Worm (Caenorhabditis elegans) whole organism, L1 larva: ENCODE measurements around the gene F40E10.5.
A peak's percentile ranks its signal among the peaks of the same experiment; 100 is the strongest.

ENCODE experiments used
- C16A3.4 ChIP-seq: fragments of 150-350 bp; optimal IDR thresholded peaks from 2 replicates; lab custom pipeline; 2014; ENCODE audit warnings: missing biosample characterization, missing genetic modification characterization
- C34B4.2 ChIP-seq: sonication (generic microtip); optimal IDR thresholded peaks from 2 replicates; lab custom pipeline; 2017; ENCODE audit warnings: mild to moderate bottlenecking, missing genetic modification characterization, missing compliant biosample characterization
- F16B12.6 ChIP-seq: fragments of 150-350 bp; optimal IDR thresholded peaks from 2 replicates; lab custom pipeline; 2014; ENCODE audit warnings: missing biosample characterization, missing genetic modification characterization
- aha-1 ChIP-seq: fragments of 150-350 bp; optimal IDR thresholded peaks from 2 replicates; lab custom pipeline; 2014; ENCODE audit warnings: missing biosample characterization, missing genetic modification characterization
- aly-2 ChIP-seq: fragments of 150-350 bp; optimal IDR thresholded peaks from 2 replicates; lab custom pipeline; 2014; ENCODE audit warnings: missing biosample characterization, missing genetic modification characterization
- ama-1 ChIP-seq: fragments of 150-350 bp; optimal IDR thresholded peaks from 2 replicates; lab custom pipeline; 2014
- ceh-63 ChIP-seq: fragments of 200-800 bp; sonication (Bioruptor generic); optimal IDR thresholded peaks from 2 replicates; lab custom pipeline; 2018; ENCODE audit warnings: mild to moderate bottlenecking, missing genetic modification characterization, missing compliant biosample characterization
- ceh-88 ChIP-seq: fragments of 200-800 bp; sonication (Bioruptor generic); IDR thresholded peaks from 2 replicates; pipeline ENCODE4 v1.3.6; 2022; ENCODE audit warnings: missing genetic modification characterization, missing compliant biosample characterization
- ceh-90 ChIP-seq: sonication (generic microtip); optimal IDR thresholded peaks from 2 replicates; lab custom pipeline; 2016; ENCODE audit warnings: missing genetic modification characterization, missing compliant biosample characterization
- ces-1 ChIP-seq: fragments of 150-350 bp; optimal IDR thresholded peaks from 2 replicates; lab custom pipeline; 2014; ENCODE audit warnings: missing biosample characterization, missing genetic modification reagents, missing genetic modification characterization
- dsc-1 ChIP-seq: sonication (generic microtip); optimal IDR thresholded peaks from 2 replicates; lab custom pipeline; 2016; ENCODE audit warnings: mild to moderate bottlenecking, missing genetic modification characterization, missing compliant biosample characterization
- egl-13 ChIP-seq: sonication (generic microtip); optimal IDR thresholded peaks from 2 replicates; lab custom pipeline; 2016; ENCODE audit warnings: missing genotype, missing genetic modification reagents, missing genetic modification characterization, missing compliant biosample characterization
- ets-5 ChIP-seq: fragments of 200-800 bp; sonication (Bioruptor generic); IDR thresholded peaks from 2 replicates; pipeline ENCODE4 v1.3.6; 2022; ENCODE audit warnings: missing genetic modification characterization, missing compliant biosample characterization
- fkh-10 ChIP-seq: sonication (generic microtip); optimal IDR thresholded peaks from 2 replicates; lab custom pipeline; 2017; ENCODE audit warnings: missing biosample characterization, missing genetic modification reagents, missing genetic modification characterization
- fkh-4 ChIP-seq: sonication (generic microtip); optimal IDR thresholded peaks from 2 replicates; lab custom pipeline; 2016; ENCODE audit warnings: missing compliant biosample characterization, missing genetic modification characterization, borderline replicate concordance
- fos-1 ChIP-seq: fragments of 150-350 bp; optimal IDR thresholded peaks from 2 replicates; lab custom pipeline; 2014; ENCODE audit warnings: missing biosample characterization, missing genetic modification characterization
- hlh-17 ChIP-seq: fragments of 200-800 bp; sonication (Bioruptor generic); optimal IDR thresholded peaks from 2 replicates; lab custom pipeline; 2018; ENCODE audit warnings: missing genetic modification characterization, mild to moderate bottlenecking, missing compliant biosample characterization, moderate library complexity, borderline replicate concordance
- hpl-2 ChIP-seq: fragments of 150-350 bp; optimal IDR thresholded peaks from 2 replicates; lab custom pipeline; 2014; ENCODE audit warnings: missing biosample characterization, missing genetic modification reagents, missing genetic modification characterization
- jun-1 ChIP-seq: fragments of 150-350 bp; optimal IDR thresholded peaks from 2 replicates; lab custom pipeline; 2014; ENCODE audit warnings: missing biosample characterization, missing genetic modification reagents, missing genetic modification characterization
- lin-15B ChIP-seq: fragments of 150-350 bp; sonication (generic microtip); optimal IDR thresholded peaks from 3 replicates; lab custom pipeline; 2014; ENCODE audit warnings: missing biosample characterization, missing genetic modification characterization
- lir-3 ChIP-seq: sonication (generic microtip); optimal IDR thresholded peaks from 2 replicates; lab custom pipeline; 2016; ENCODE audit warnings: mild to moderate bottlenecking, missing genetic modification characterization, moderate library complexity, missing compliant biosample characterization; ENCODE audit not compliant: poor library complexity
- lsy-2 ChIP-seq, 2 experiments: fragments of 150-350 bp; optimal IDR thresholded peaks; 2 replicates each; lab custom pipeline; 2014; ENCODE audit warnings: missing biosample characterization in 2 of 2, missing genetic modification characterization in 2 of 2
- mab-9 ChIP-seq: fragments of 200-800 bp; sonication (Bioruptor generic); IDR thresholded peaks from 2 replicates; pipeline ENCODE4 v1.3.6; 2022; ENCODE audit warnings: missing genetic modification reagents, missing genetic modification characterization, missing compliant biosample characterization
- mdl-1 ChIP-seq, 2 experiments: fragments of 150-350 bp; optimal IDR thresholded peaks; 2 replicates each; lab custom pipeline; 2014 to 2017; ENCODE audit warnings: missing biosample characterization in 2 of 2, missing genetic modification characterization in 2 of 2, inconsistent platforms in 1 of 2
- mep-1 ChIP-seq: fragments of 150-350 bp; optimal IDR thresholded peaks from 2 replicates; lab custom pipeline; 2014; ENCODE audit warnings: missing biosample characterization, missing genetic modification characterization
- nhr-11 ChIP-seq: fragments of 150-350 bp; optimal IDR thresholded peaks from 2 replicates; lab custom pipeline; 2014; ENCODE audit warnings: missing biosample characterization, missing genetic modification characterization
- nhr-12 ChIP-seq: sonication (generic microtip); optimal IDR thresholded peaks from 2 replicates; lab custom pipeline; 2017; ENCODE audit warnings: missing biosample characterization, missing genetic modification characterization
- nhr-19 ChIP-seq: fragments of 200-800 bp; sonication (Bioruptor generic); conservative IDR thresholded peaks from 2 replicates; pipeline ENCODE4 v1.3.6; 2022; ENCODE audit warnings: missing genetic modification characterization, missing compliant biosample characterization
- nhr-71 ChIP-seq: sonication (generic microtip); optimal IDR thresholded peaks from 2 replicates; lab custom pipeline; 2016; ENCODE audit warnings: mild to moderate bottlenecking, missing genetic modification characterization, moderate library complexity, missing compliant biosample characterization
- nhr-76 ChIP-seq: sonication (generic microtip); optimal IDR thresholded peaks from 2 replicates; lab custom pipeline; 2017; ENCODE audit warnings: missing biosample characterization, missing genetic modification characterization
- nhr-77 ChIP-seq: fragments of 150-350 bp; optimal IDR thresholded peaks from 2 replicates; lab custom pipeline; 2014; ENCODE audit warnings: missing biosample characterization, missing genetic modification characterization
- nhr-84 ChIP-seq: sonication (generic microtip); optimal IDR thresholded peaks from 2 replicates; lab custom pipeline; 2017; ENCODE audit warnings: missing biosample characterization, missing genetic modification characterization
- nhr-85 ChIP-seq: sonication (generic microtip); peaks from one replicate; lab custom pipeline; 2016; ENCODE audit warnings: missing genetic modification characterization, inconsistent platforms, missing compliant biosample characterization
- nhr-90 ChIP-seq: sonication (generic microtip); optimal IDR thresholded peaks from 2 replicates; lab custom pipeline; 2016; ENCODE audit warnings: mild to moderate bottlenecking, missing genetic modification characterization, missing compliant biosample characterization; ENCODE audit not compliant: poor library complexity
- pag-3 ChIP-seq: sonication (generic microtip); optimal IDR thresholded peaks from 2 replicates; lab custom pipeline; 2017; ENCODE audit warnings: missing genetic modification characterization, mild to moderate bottlenecking, missing compliant biosample characterization, antibody characterized with exemption, borderline replicate concordance; ENCODE audit not compliant: insufficient read depth
- pax-3 ChIP-seq: fragments of 200-800 bp; sonication (Bioruptor generic); optimal IDR thresholded peaks from 2 replicates; lab custom pipeline; 2018; ENCODE audit warnings: mild to moderate bottlenecking, missing genetic modification characterization, moderate library complexity, missing compliant biosample characterization
- pqm-1 ChIP-seq: sonication (generic microtip); optimal IDR thresholded peaks from 3 replicates; lab custom pipeline; 2017; ENCODE audit warnings: missing biosample characterization, missing genetic modification characterization
- rnt-1 ChIP-seq: sonication (generic microtip); optimal IDR thresholded peaks from 2 replicates; lab custom pipeline; 2016; ENCODE audit warnings: mild to moderate bottlenecking, missing genetic modification characterization, moderate library complexity, missing compliant biosample characterization
- skn-1 ChIP-seq: fragments of 150-350 bp; optimal IDR thresholded peaks from 2 replicates; lab custom pipeline; 2014; ENCODE audit warnings: missing biosample characterization, missing genetic modification characterization
- snpc-4 ChIP-seq: fragments of 150-350 bp; optimal IDR thresholded peaks from 2 replicates; lab custom pipeline; 2014; ENCODE audit warnings: missing biosample characterization, missing genetic modification characterization
- snu-23 ChIP-seq: sonication (generic microtip); optimal IDR thresholded peaks from 2 replicates; lab custom pipeline; 2016; ENCODE audit warnings: missing genetic modification characterization, missing compliant biosample characterization
- sox-4 ChIP-seq: sonication (generic microtip); optimal IDR thresholded peaks from 2 replicates; lab custom pipeline; 2016; ENCODE audit warnings: missing genetic modification characterization, missing compliant biosample characterization
- sptf-1 ChIP-seq: fragments of 150-350 bp; optimal IDR thresholded peaks from 2 replicates; lab custom pipeline; 2014; ENCODE audit warnings: missing biosample characterization, missing genetic modification characterization
- tbx-2 ChIP-seq: sonication (generic microtip); optimal IDR thresholded peaks from 2 replicates; lab custom pipeline; 2016; ENCODE audit warnings: missing genetic modification characterization, missing compliant biosample characterization
- tlp-1 ChIP-seq: fragments of 150-350 bp; optimal IDR thresholded peaks from 2 replicates; lab custom pipeline; 2014; ENCODE audit warnings: missing biosample characterization, missing genetic modification characterization
- unc-130 ChIP-seq: fragments of 150-350 bp; optimal IDR thresholded peaks from 2 replicates; lab custom pipeline; 2017; ENCODE audit warnings: missing biosample characterization, missing genetic modification characterization, inconsistent platforms
- unc-62 ChIP-seq: fragments of 150-350 bp; optimal IDR thresholded peaks from 2 replicates; lab custom pipeline; 2014; ENCODE audit warnings: missing biosample characterization, missing genetic modification reagents, missing genetic modification characterization
- unc-86 ChIP-seq: sonication (generic microtip); optimal IDR thresholded peaks from 2 replicates; lab custom pipeline; 2016; ENCODE audit warnings: missing genetic modification characterization, missing compliant biosample characterization
- vab-15 ChIP-seq: sonication (generic microtip); optimal IDR thresholded peaks from 2 replicates; lab custom pipeline; 2017; ENCODE audit warnings: missing genotype, mild to moderate bottlenecking, missing genetic modification characterization, missing compliant biosample characterization
- xbp-1 ChIP-seq: sonication (generic microtip); optimal IDR thresholded peaks from 2 replicates; lab custom pipeline; 2016; ENCODE audit warnings: missing genetic modification characterization, missing compliant biosample characterization
- zag-1 ChIP-seq: fragments of 150-350 bp; optimal IDR thresholded peaks from 2 replicates; lab custom pipeline; 2014; ENCODE audit warnings: missing biosample characterization, missing genetic modification characterization
- zip-4 ChIP-seq: fragments of 200-800 bp; sonication (Bioruptor generic); optimal IDR thresholded peaks from 2 replicates; lab custom pipeline; 2018; ENCODE audit warnings: mild to moderate bottlenecking, missing genetic modification characterization, moderate library complexity, missing compliant biosample characterization
- ztf-11 ChIP-seq, 2 experiments: sonication (generic microtip); optimal IDR thresholded peaks; 2 replicates each; lab custom pipeline; 2016 to 2017; ENCODE audit warnings: missing genetic modification characterization in 2 of 2, missing biosample characterization in 1 of 2, missing compliant biosample characterization in 1 of 2
- ztf-4 ChIP-seq: fragments of 150-350 bp; optimal IDR thresholded peaks from 2 replicates; lab custom pipeline; 2014; ENCODE audit warnings: missing biosample characterization, missing genetic modification characterization

The F40E10.5 gene

ce11 chrX:14746948-14747347 lies 45.4 kb downstream of the F40E10.5 start, which contains the start of gene C05G5.2 (continued):
- TF ChIP-seq lir-3 (peak; percentile 71), C34B4.2 (no peak), lin-15B (tag; lab: Kevin White, UChicago) (peak; percentile 50), pax-3 (tag; lab: Kevin White, UChicago) (peak; percentile 59), fkh-4 (tag; lab: Kevin White, UChicago) (no peak), mdl-1 (tag; optimal IDR thresholded peaks at IDR 0.05; lab: Kevin White, UChicago) (peak in 1 of 2 experiments; percentile 84), vab-15 (tag; lab: Kevin White, UChicago) (peak; percentile 61), unc-62 (no peak), zip-4 (GFP tag; lab: Kevin White, UChicago) (peak; percentile 88), nhr-71 (tag; lab: Kevin White, UChicago) (peak; percentile 90), F16B12.6 (tag; lab: Kevin White, UChicago) (peak; percentile 71), unc-130 (tag; lab: Kevin White, UChicago) (peak; percentile 75), rnt-1 (tag; lab: Kevin White, UChicago) (peak; percentile 84), dsc-1 (peak; percentile 43), tbx-2 (tag; lab: Kevin White, UChicago) (peak; percentile 84), ets-5 (GFP tag; lab: Robert Waterston, UW) (no peak), ceh-63 (no peak), nhr-12 (tag; lab: Kevin White, UChicago) (no peak), jun-1 (peak; percentile 80), ama-1 (lab: Kevin White, UChicago) (no peak), tlp-1 (tag; lab: Kevin White, UChicago) (no peak), aha-1 (tag; lab: Kevin White, UChicago) (peak; percentile 3), xbp-1 (tag; lab: Kevin White, UChicago) (peak; percentile 82), lsy-2 (tag; optimal IDR thresholded peaks at IDR 0.05; lab: Kevin White, UChicago) (peak; percentile 87 to 90), aly-2 (tag; lab: Kevin White, UChicago) (no peak), sox-4 (tag; lab: Kevin White, UChicago) (peak; percentile 5), zag-1 (tag; lab: Kevin White, UChicago) (no peak), ces-1 (GFP tag; lab: Kevin White, UChicago) (no peak), ceh-90 (tag; lab: Kevin White, UChicago) (no peak), mab-9 (GFP tag; lab: Robert Waterston, UW) (no peak), ztf-11 (tag; optimal IDR thresholded peaks at IDR 0.05; lab: Kevin White, UChicago) (peak in 1 of 2 experiments; percentile 4), nhr-84 (tag; lab: Kevin White, UChicago) (no peak), hpl-2 (GFP tag; lab: Kevin White, UChicago) (peak; percentile 59), nhr-85 (peak; percentile 90), C16A3.4 (peak; percentile 95), unc-86 (tag; lab: Kevin White, UChicago) (peak; percentile 77), pqm-1 (tag; lab: Kevin White, UChicago) (no peak), snu-23 (GFP tag; lab: Kevin White, UChicago) (peak; percentile 93), pag-3 (tag; lab: Kevin White, UChicago) (peak; percentile 42), skn-1 (tag; lab: Kevin White, UChicago) (peak; percentile 95), nhr-19 (peak; percentile 74), egl-13 (tag; lab: Kevin White, UChicago) (peak; percentile 76), ceh-88 (no peak; the same call in 1 of the 2 replicates), ztf-4 (peak; percentile 14), hlh-17 (GFP tag; lab: Kevin White, UChicago) (no peak), fos-1 (tag; lab: Kevin White, UChicago) (peak; percentile 36), sptf-1 (tag; lab: Kevin White, UChicago) (no peak), mep-1 (tag; lab: Kevin White, UChicago) (peak; percentile 95), snpc-4 (tag; lab: Kevin White, UChicago) (peak; percentile 88), nhr-90 (tag; lab: Kevin White, UChicago) (peak; percentile 84), fkh-10 (GFP tag; lab: Kevin White, UChicago) (peak; percentile 66), nhr-77 (tag; lab: Kevin White, UChicago) (peak; percentile 70), nhr-76 (tag; lab: Kevin White, UChicago) (no peak), nhr-11 (tag; lab: Kevin White, UChicago) (no peak)
